Fruit fly (Drosophila melanogaster) whole organism, embryonic: ENCODE data around the gene Cchl.

Experiments used
- CG10431 ChIP-seq: fragments of 200-800 bp; sonication (Bioruptor generic); optimal IDR thresholded peaks from 3 replicates; lab custom pipeline; 2018; ENCODE audit warnings: missing biosample characterization, mild to moderate bottlenecking, missing genetic modification characterization
- CG10654 ChIP-seq: fragments of 200-800 bp; sonication (Bioruptor generic); optimal IDR thresholded peaks from 2 replicates; lab custom pipeline; 2016; ENCODE audit warnings: missing biosample characterization, missing genetic modification characterization
- CG12391 ChIP-seq: fragments of 200-800 bp; sonication (Bioruptor generic); optimal IDR thresholded peaks from 3 replicates; lab custom pipeline; 2018; ENCODE audit warnings: missing biosample characterization, mild to moderate bottlenecking, missing genetic modification characterization, moderate library complexity
- CG13296 ChIP-seq: fragments of 200-800 bp; sonication (Bioruptor generic); optimal IDR thresholded peaks from 3 replicates; lab custom pipeline; 2018; ENCODE audit warnings: missing biosample characterization, mild to moderate bottlenecking, missing genetic modification characterization
- CG13894 ChIP-seq: fragments of 200-800 bp; sonication (Bioruptor generic); optimal IDR thresholded peaks from 3 replicates; lab custom pipeline; 2018; ENCODE audit warnings: missing biosample characterization, mild to moderate bottlenecking, missing genetic modification characterization, moderate library complexity
- CG14441 ChIP-seq: fragments of 200-800 bp; sonication (Bioruptor generic); IDR thresholded peaks from 2 replicates; pipeline ENCODE4 v1.3.6; 2022; ENCODE audit warnings: missing biosample characterization, missing genetic modification characterization
- CG15479 ChIP-seq: fragments of 200-800 bp; sonication (Bioruptor generic); optimal IDR thresholded peaks from 3 replicates; lab custom pipeline; 2019; ENCODE audit warnings: missing biosample characterization, mild to moderate bottlenecking, missing genetic modification characterization, moderate library complexity
- CG16779 ChIP-seq: fragments of 200-800 bp; sonication (Bioruptor generic); IDR thresholded peaks from 2 replicates; pipeline ENCODE4 v1.3.6; 2022; ENCODE audit warnings: missing biosample characterization, missing genetic modification characterization
- CG18011 ChIP-seq: fragments of 200-800 bp; sonication (Bioruptor generic); optimal IDR thresholded peaks from 2 replicates; lab custom pipeline; 2017; ENCODE audit warnings: missing biosample characterization, missing genetic modification characterization, mild to moderate bottlenecking, moderate library complexity, missing genotype
- CG18262 ChIP-seq: fragments of 200-800 bp; optimal IDR thresholded peaks from 3 replicates; lab custom pipeline; 2019; ENCODE audit warnings: missing biosample characterization, mild to moderate bottlenecking, missing genetic modification characterization, moderate library complexity
- CG2129 ChIP-seq: fragments of 200-800 bp; sonication (Bioruptor generic); IDR thresholded peaks from 2 replicates; pipeline ENCODE4 v1.3.6; 2022; ENCODE audit warnings: missing biosample characterization, missing genetic modification characterization; ENCODE audit not compliant: partially characterized antibody
- CG31388 ChIP-seq: fragments of 200-800 bp; sonication (Bioruptor generic); optimal IDR thresholded peaks from 2 replicates; lab custom pipeline; 2016; ENCODE audit warnings: missing biosample characterization, missing genetic modification characterization
- CG32772 ChIP-seq: fragments of 200-800 bp; sonication (Bioruptor generic); IDR thresholded peaks from 2 replicates; pipeline ENCODE4 v1.3.6; 2022; ENCODE audit warnings: missing biosample characterization, missing genetic modification characterization
- CG4730 ChIP-seq: fragments of 200-800 bp; sonication (Bioruptor generic); IDR thresholded peaks from 2 replicates; pipeline ENCODE4 v1.3.6; 2022; ENCODE audit warnings: missing biosample characterization, missing genetic modification characterization
- CG7745 ChIP-seq: fragments of 200-800 bp; sonication (Bioruptor generic); optimal IDR thresholded peaks from 2 replicates; lab custom pipeline; 2018; ENCODE audit warnings: missing biosample characterization, mild to moderate bottlenecking, missing genetic modification characterization, moderate library complexity
- CG7839 ChIP-seq: fragments of 200-800 bp; sonication (Bioruptor generic); optimal IDR thresholded peaks from 3 replicates; lab custom pipeline; 2018; ENCODE audit warnings: missing biosample characterization, mild to moderate bottlenecking, missing genetic modification characterization, moderate library complexity
- CG8924 ChIP-seq: fragments of 200-800 bp; optimal IDR thresholded peaks from 3 replicates; lab custom pipeline; 2019; ENCODE audit warnings: missing biosample characterization, mild to moderate bottlenecking, missing genetic modification characterization, moderate library complexity
- CHES-1-like ChIP-seq: fragments of 200-800 bp; sonication (Bioruptor generic); optimal IDR thresholded peaks from 2 replicates; lab custom pipeline; 2016; ENCODE audit warnings: missing biosample characterization, missing genetic modification characterization
- Chrac-16 ChIP-seq: fragments of 200-800 bp; sonication (Bioruptor generic); optimal IDR thresholded peaks from 3 replicates; lab custom pipeline; 2016; ENCODE audit warnings: missing biosample characterization, missing genetic modification characterization
- Dip2 ChIP-seq: fragments of 200-800 bp; sonication (Bioruptor generic); IDR thresholded peaks from 2 replicates; pipeline ENCODE4 v1.3.6; 2022; ENCODE audit warnings: missing biosample characterization, missing genetic modification characterization
- Lim3 ChIP-seq: fragments of 200-800 bp; sonication (Bioruptor generic); IDR thresholded peaks from 2 replicates; pipeline ENCODE4 v1.3.6; 2022; ENCODE audit warnings: missing biosample characterization, missing genetic modification characterization
- NfI ChIP-seq: fragments of 200-800 bp; sonication (Bioruptor generic); optimal IDR thresholded peaks from 3 replicates; lab custom pipeline; 2018; ENCODE audit warnings: missing biosample characterization, mild to moderate bottlenecking, missing genetic modification characterization, moderate library complexity
- Ptx1 ChIP-seq: fragments of 200-800 bp; sonication (Bioruptor generic); IDR thresholded peaks from 2 replicates; pipeline ENCODE4 v1.3.6; 2022; ENCODE audit warnings: missing biosample characterization, missing genetic modification characterization
- Side ChIP-seq: fragments of 200-800 bp; sonication (Bioruptor generic); optimal IDR thresholded peaks from 2 replicates; lab custom pipeline; 2016; ENCODE audit warnings: missing biosample characterization, missing genetic modification characterization
- Stat92E ChIP-seq, 3 experiments: fragments of >200 bp in 2 of 3; fragments of 200-800 bp in 1 of 3; sonication (Bioruptor generic) in 1 of 3; optimal IDR thresholded peaks; 2 replicates each; lab custom pipeline; 2017 to 2019; ENCODE audit warnings: missing biosample characterization in 3 of 3, missing genetic modification characterization in 3 of 3, mild to moderate bottlenecking in 1 of 3, moderate library complexity in 1 of 3
- Xrp1 ChIP-seq: fragments of 200-800 bp; sonication (Bioruptor generic); IDR thresholded peaks from 2 replicates; pipeline ENCODE4 v1.3.6; 2022; ENCODE audit warnings: missing biosample characterization, missing genetic modification characterization
- amos ChIP-seq: fragments of 200-800 bp; sonication (Bioruptor generic); IDR thresholded peaks from 2 replicates; pipeline ENCODE4 v1.3.6; 2022; ENCODE audit warnings: missing biosample characterization, missing genetic modification characterization; ENCODE audit not compliant: partially characterized antibody
- bab2 ChIP-seq: fragments of 200-800 bp; sonication (Bioruptor generic); optimal IDR thresholded peaks from 2 replicates; lab custom pipeline; 2016; ENCODE audit warnings: missing biosample characterization, missing genetic modification characterization
- bcd ChIP-seq: fragments of 200-800 bp; sonication (Bioruptor generic); optimal IDR thresholded peaks from 2 replicates; lab custom pipeline; 2017; ENCODE audit warnings: missing biosample characterization, mild to moderate bottlenecking, missing genetic modification characterization
- chn ChIP-seq: fragments of 200-800 bp; sonication (Bioruptor generic); optimal IDR thresholded peaks from 2 replicates; lab custom pipeline; 2016; ENCODE audit warnings: missing biosample characterization, missing genetic modification characterization
- cwo ChIP-seq: fragments of 200-800 bp; sonication (Bioruptor generic); optimal IDR thresholded peaks from 3 replicates; lab custom pipeline; 2017; ENCODE audit warnings: missing biosample characterization, missing genetic modification characterization, mild to moderate bottlenecking, moderate library complexity, missing genetic modification reagents
- dan ChIP-seq: fragments of 200-800 bp; sonication (Bioruptor generic); IDR thresholded peaks from 2 replicates; pipeline ENCODE4 v1.3.6; 2022; ENCODE audit warnings: missing biosample characterization, missing genetic modification characterization
- dimm ChIP-seq: fragments of 200-800 bp; sonication (Bioruptor generic); IDR thresholded peaks from 2 replicates; pipeline ENCODE4 v1.3.6; 2022; ENCODE audit warnings: missing biosample characterization, missing genetic modification characterization
- dmrt99B ChIP-seq: fragments of 200-800 bp; sonication (Bioruptor generic); optimal IDR thresholded peaks from 2 replicates; lab custom pipeline; 2018; ENCODE audit warnings: missing biosample characterization, mild to moderate bottlenecking, missing genetic modification characterization, moderate library complexity
- dpn ChIP-seq, 2 experiments: fragments of 200-800 bp; sonication (Bioruptor generic); optimal IDR thresholded peaks; 3 replicates each; lab custom pipeline; 2016; ENCODE audit warnings: missing biosample characterization in 2 of 2, missing genetic modification characterization in 2 of 2
- en ChIP-seq: fragments of 200-800 bp; sonication (Bioruptor generic); optimal IDR thresholded peaks from 2 replicates; lab custom pipeline; 2016; ENCODE audit warnings: missing biosample characterization, missing genetic modification characterization
- ewg ChIP-seq: fragments of 200-800 bp; sonication (Bioruptor generic); optimal IDR thresholded peaks from 3 replicates; lab custom pipeline; 2017; ENCODE audit warnings: mild to moderate bottlenecking, missing biosample characterization, missing genetic modification reagents, missing genetic modification characterization
- gsb-n ChIP-seq: fragments of 200-800 bp; sonication (Bioruptor generic); optimal IDR thresholded peaks from 3 replicates; lab custom pipeline; 2018; ENCODE audit warnings: missing biosample characterization, mild to moderate bottlenecking, missing genetic modification characterization
- ham ChIP-seq: fragments of 200-800 bp; sonication (Bioruptor generic); IDR thresholded peaks from 2 replicates; pipeline ENCODE4 v1.3.6; 2022; ENCODE audit warnings: missing biosample characterization, missing genetic modification characterization
- kay ChIP-seq: fragments of 200-800 bp; sonication (Bioruptor generic); optimal IDR thresholded peaks from 2 replicates; lab custom pipeline; 2016; ENCODE audit warnings: missing biosample characterization, missing genetic modification characterization
- ken ChIP-seq: fragments of 200-800 bp; sonication (Bioruptor generic); IDR thresholded peaks from 3 replicates; pipeline ENCODE4 v1.3.6; 2022; ENCODE audit warnings: missing biosample characterization, missing genetic modification characterization
- klu ChIP-seq: fragments of 200-800 bp; sonication (Bioruptor generic); IDR thresholded peaks from 2 replicates; pipeline ENCODE4 v1.3.6; 2022; ENCODE audit warnings: missing biosample characterization, missing genetic modification characterization
- org-1 ChIP-seq: fragments of 200-800 bp; sonication (Bioruptor generic); optimal IDR thresholded peaks from 2 replicates; lab custom pipeline; 2017; ENCODE audit warnings: missing biosample characterization, missing genetic modification characterization
- pnt ChIP-seq: fragments of 200-800 bp; sonication (Bioruptor generic); optimal IDR thresholded peaks from 3 replicates; lab custom pipeline; 2016; ENCODE audit warnings: missing biosample characterization, missing genetic modification characterization
- rib ChIP-seq: fragments of 200-800 bp; sonication (Bioruptor generic); IDR thresholded peaks from 2 replicates; pipeline ENCODE4 v1.3.6; 2022; ENCODE audit warnings: missing biosample characterization, missing genetic modification characterization
- ro ChIP-seq: fragments of 200-800 bp; sonication (Bioruptor generic); IDR thresholded peaks from 2 replicates; pipeline ENCODE4 v1.3.6; 2022; ENCODE audit warnings: missing biosample characterization, missing genetic modification characterization
- sens ChIP-seq: fragments of 200-800 bp; sonication (Bioruptor generic); peaks from one replicate; lab custom pipeline; 2016; ENCODE audit warnings: missing biosample characterization, missing genetic modification characterization
- shn ChIP-seq: fragments of 200-800 bp; sonication (Bioruptor generic); optimal IDR thresholded peaks from 3 replicates; lab custom pipeline; 2016; ENCODE audit warnings: missing biosample characterization, missing genetic modification characterization
- slbo ChIP-seq: fragments of 200-800 bp; sonication (Bioruptor generic); IDR thresholded peaks from 2 replicates; pipeline ENCODE4 v1.3.6; 2022; ENCODE audit warnings: missing biosample characterization, missing genetic modification characterization
- usp ChIP-seq: fragments of >200 bp; optimal IDR thresholded peaks from 2 replicates; lab custom pipeline; 2017; ENCODE audit warnings: missing biosample characterization, missing genetic modification characterization
- zen ChIP-seq: fragments of 200-800 bp; sonication (Bioruptor generic); optimal IDR thresholded peaks from 3 replicates; lab custom pipeline; 2018; ENCODE audit warnings: missing biosample characterization, mild to moderate bottlenecking, missing genetic modification characterization, moderate library complexity

The Cchl gene

DNA sequence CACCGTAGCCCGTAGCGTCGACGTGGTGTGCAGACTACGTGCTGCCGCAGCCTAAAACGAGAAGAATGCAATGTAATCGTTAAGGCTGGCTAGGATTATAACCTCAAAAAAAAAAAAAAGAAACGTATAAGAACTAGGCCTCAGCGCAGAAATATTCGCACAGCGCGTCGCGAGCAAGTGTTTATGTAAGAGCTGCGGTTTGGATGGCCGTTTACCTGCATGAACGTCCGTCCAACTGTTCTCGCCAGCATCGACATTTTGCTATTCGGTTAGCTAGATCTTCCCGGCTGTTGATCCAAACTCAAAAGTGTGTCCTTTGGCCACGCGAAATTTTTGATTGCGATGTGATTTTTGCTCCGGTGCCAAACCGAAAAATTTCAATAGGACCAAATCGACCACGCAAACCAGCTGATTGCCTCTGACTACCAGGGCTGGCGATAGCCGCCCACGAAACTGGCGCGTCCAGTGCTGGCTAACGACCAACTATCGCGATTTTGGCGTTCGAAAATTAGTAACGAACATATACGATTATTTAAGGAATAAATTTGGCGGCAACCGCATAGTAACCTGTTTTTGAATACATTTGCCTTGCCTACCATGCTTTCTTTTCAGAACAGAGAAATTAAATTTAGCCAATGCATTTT, 8.4 kb downstream of the Cchl start, which contains the start of gene Idh3b (continued):
- TF ChIP-seq CG18011 (GFP tag; lab: Kevin White, UChicago) (peak; percentile 39), CG31388 (GFP tag; lab: Kevin White, UChicago) (no peak), ham (GFP tag; lab: Robert Waterston, UW) (no peak), zen (peak; percentile 53), CG2129 (GFP tag; lab: Robert Waterston, UW) (peak; percentile 92), slbo (no peak; the same call in 1 of the 2 replicates), kay (peak; percentile 20), ken (GFP tag; lab: Robert Waterston, UW) (peak; percentile 85), NfI (GFP tag; lab: Kevin White, UChicago) (no peak), dan (no peak), sens (peak; percentile 93), CG4730 (GFP tag; lab: Robert Waterston, UW) (no peak), pnt (GFP tag; lab: Kevin White, UChicago) (peak; percentile 33), ro (GFP tag; lab: Robert Waterston, UW) (no peak), CG32772 (GFP tag; lab: Robert Waterston, UW) (peak; percentile 54; the same call in 1 of the 2 replicates), dimm (GFP tag; lab: Robert Waterston, UW) (no peak), shn (GFP tag; lab: Kevin White, UChicago) (no peak), CG15479 (GFP tag; lab: Kevin White, UChicago) (no peak), CG7839 (tag; lab: Kevin White, UChicago) (no peak), CG18262 (tag; lab: Kevin White, UChicago) (no peak), CG10654 (GFP tag; lab: Kevin White, UChicago) (peak; percentile 45), ewg (GFP tag; lab: Kevin White, UChicago) (no peak), CHES-1-like (GFP tag; lab: Kevin White, UChicago) (peak; percentile 84), CG10431 (GFP tag; lab: Kevin White, UChicago) (no peak), usp (no peak), amos (GFP tag; lab: Robert Waterston, UW) (peak; percentile 98), Xrp1 (GFP tag; lab: Robert Waterston, UW) (peak; percentile 74), Chrac-16 (peak; percentile 69), Lim3 (GFP tag; lab: Robert Waterston, UW) (no peak), CG12391 (peak; percentile 64), dpn (GFP tag; optimal IDR thresholded peaks at IDR 0.05; lab: Kevin White, UChicago) (peak; percentile 60 to 70), cwo (GFP tag; lab: Kevin White, UChicago) (no peak), Ptx1 (no peak), Dip2 (GFP tag; lab: Robert Waterston, UW) (no peak), CG7745 (tag; lab: Kevin White, UChicago) (no peak), klu (GFP tag; lab: Robert Waterston, UW) (peak; percentile 57), CG16779 (GFP tag; lab: Robert Waterston, UW) (peak; percentile 62; the same call in 1 of the 2 replicates), org-1 (GFP tag; lab: Kevin White, UChicago) (no peak), CG13894 (tag; lab: Kevin White, UChicago) (no peak), CG14441 (GFP tag; lab: Robert Waterston, UW) (no peak), rib (GFP tag; lab: Robert Waterston, UW) (0 out of 2 replicates have a peak, but pooled peaks have one; percentile 57), Side (GFP tag; lab: Kevin White, UChicago) (peak; percentile 54), bcd (no peak), chn (GFP tag; lab: Kevin White, UChicago) (peak; percentile 74), CG8924 (tag; lab: Kevin White, UChicago) (no peak), CG13296 (GFP tag; lab: Kevin White, UChicago) (peak; percentile 21), Stat92E (GFP tag; optimal IDR thresholded peaks at IDR 0.05; lab: Kevin White, UChicago) (peak in 1 of 3 experiments; percentile 24), en (GFP tag; lab: Kevin White, UChicago) (no peak), gsb-n (tag; lab: Kevin White, UChicago) (no peak), dmrt99B (tag; lab: Kevin White, UChicago) (no peak), bab2 (peak; percentile 35)
